ENCODE assay signal across 1 fruit fly cellular context in the genomic region with DNA sequence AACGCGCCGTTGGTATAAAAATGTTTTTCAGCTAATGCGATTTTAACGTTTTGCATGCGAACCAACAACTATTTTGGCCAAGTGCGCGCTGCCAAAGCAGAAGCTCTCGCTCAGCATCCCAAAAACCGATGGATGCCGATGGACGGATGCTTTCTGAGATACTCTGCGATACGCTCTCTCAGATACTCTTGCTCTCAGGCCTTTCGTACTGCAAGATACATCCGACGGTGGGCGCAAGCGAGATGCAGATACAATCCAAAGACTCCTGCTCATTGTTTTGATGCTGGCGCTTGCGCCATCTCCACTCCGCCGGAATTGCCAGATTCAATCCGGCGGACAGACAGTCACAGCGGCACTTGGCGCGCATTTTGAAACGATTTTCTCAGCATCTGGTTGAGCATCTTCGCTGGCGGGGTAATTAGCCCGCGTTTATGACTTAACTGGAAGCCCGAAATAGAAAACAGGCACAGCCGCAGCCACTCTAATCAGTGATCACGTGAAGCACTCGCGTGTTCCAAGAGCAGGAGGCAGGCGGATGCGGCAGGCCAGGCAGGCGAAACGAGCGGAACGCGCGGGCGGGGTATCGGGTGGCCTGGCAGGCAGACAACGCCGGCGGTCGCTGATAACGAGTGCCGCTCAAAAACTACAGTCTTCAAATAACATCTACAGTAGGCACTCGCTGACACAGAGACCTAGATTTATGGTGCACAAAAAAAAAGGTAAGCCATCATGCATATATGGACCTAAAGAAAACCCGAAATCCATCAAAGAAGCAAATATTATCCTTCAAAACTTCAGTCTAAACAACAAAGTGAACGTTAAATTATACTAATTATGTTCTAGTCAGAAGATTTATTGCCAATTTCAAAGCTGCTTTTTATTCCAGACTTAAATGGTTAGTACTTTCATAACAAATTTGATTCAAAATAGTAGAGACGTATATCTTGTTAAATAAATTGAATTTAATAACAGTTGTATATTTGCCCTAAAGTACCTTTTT.
TF ChIP-seq lines count a peak whose summit lies in the region.

Gene CG16779, minus strand, starts transcription at position 51 of the 1,000 bp plus-strand sequence.

TF ChIP-seq in whole organism, embryonic, 481 proteins besides CTCF, POLR2A, EP300 and RAD21 (continued from another document and continues in another):
- peak; percentile 32 for TF ChIP-seq CG18599 (GFP tag; optimal IDR thresholded peaks at IDR 0.05; lab: Kevin White, UChicago)
- TF ChIP-seq CG4360 (GFP tag; IDR thresholded peaks at IDR 0.05; lab: Robert Waterston, UW), result no peak
- TF ChIP-seq Xrp1 (GFP tag; IDR thresholded peaks at IDR 0.05; lab: Robert Waterston, UW), result 0 out of 2 replicates have a peak, but pooled peaks have one; percentile 10
- no peak for TF ChIP-seq Rx (GFP tag; IDR thresholded peaks at IDR 0.05; lab: Robert Waterston, UW)
- TF ChIP-seq CG7372 (GFP tag; IDR thresholded peaks at IDR 0.05; lab: Robert Waterston, UW), result no peak
- TF ChIP-seq H15 (GFP tag; IDR thresholded peaks at IDR 0.05; lab: Robert Waterston, UW), result no peak
- TF ChIP-seq CrebB (tag; optimal IDR thresholded peaks at IDR 0.05; lab: Kevin White, UChicago), result no peak
- TF ChIP-seq her (GFP tag; optimal IDR thresholded peaks at IDR 0.05; lab: Kevin White, UChicago), result no peak
- TF ChIP-seq CG17829 (tag; optimal IDR thresholded peaks at IDR 0.05; lab: Kevin White, UChicago), result no peak
- no peak for TF ChIP-seq E2f1 (GFP tag; IDR thresholded peaks at IDR 0.05; lab: Robert Waterston, UW)
- no peak for TF ChIP-seq Antp (GFP tag; optimal IDR thresholded peaks at IDR 0.05; lab: Kevin White, UChicago)
- no peak for TF ChIP-seq wek (GFP tag; optimal IDR thresholded peaks at IDR 0.05; lab: Kevin White, UChicago)
- TF ChIP-seq bigmax (GFP tag; optimal IDR thresholded peaks at IDR 0.05; lab: Kevin White, UChicago), result no peak
- no peak for TF ChIP-seq NC2α (GFP tag; optimal IDR thresholded peaks at IDR 0.05; lab: Kevin White, UChicago)
- TF ChIP-seq Gsc (GFP tag; IDR thresholded peaks at IDR 0.05; lab: Robert Waterston, UW), result no peak
- TF ChIP-seq CG11398 (GFP tag; optimal IDR thresholded peaks at IDR 0.05; lab: Kevin White, UChicago), result no peak
- no peak for TF ChIP-seq Spps (tag; optimal IDR thresholded peaks at IDR 0.05; lab: Kevin White, UChicago)
- no peak for TF ChIP-seq Bdp1 (GFP tag; optimal IDR thresholded peaks at IDR 0.05; lab: Kevin White, UChicago)
- TF ChIP-seq ftz-f1 (GFP tag; optimal IDR thresholded peaks at IDR 0.05; lab: Kevin White, UChicago), result peak; percentile 33
- TF ChIP-seq dmrt11E (tag; optimal IDR thresholded peaks at IDR 0.05; lab: Kevin White, UChicago), result peak; percentile 51
- peak; percentile 61 for TF ChIP-seq CG1832 (GFP tag; optimal IDR thresholded peaks at IDR 0.05; lab: Kevin White, UChicago)
- no peak for TF ChIP-seq sr (GFP tag; IDR thresholded peaks at IDR 0.05; lab: Robert Waterston, UW)
- no peak for TF ChIP-seq BtbVII (GFP tag; optimal IDR thresholded peaks at IDR 0.05; lab: Kevin White, UChicago)
- peak; percentile 10 to 19 for TF ChIP-seq dpn (GFP tag; optimal IDR thresholded peaks at IDR 0.05; lab: Kevin White, UChicago)
- peak; percentile 11 for TF ChIP-seq odd (GFP tag; optimal IDR thresholded peaks at IDR 0.05; lab: Kevin White, UChicago)
- TF ChIP-seq CG6854 (GFP tag; optimal IDR thresholded peaks at IDR 0.05; lab: Kevin White, UChicago), result no peak
- no peak for TF ChIP-seq CG33557 (GFP tag; optimal IDR thresholded peaks at IDR 0.05; lab: Kevin White, UChicago)
- TF ChIP-seq CG31224 (GFP tag; IDR thresholded peaks at IDR 0.05; lab: Robert Waterston, UW), result no peak
- TF ChIP-seq CG15514 (GFP tag; optimal IDR thresholded peaks at IDR 0.05; lab: Kevin White, UChicago), result peak; percentile 13
- no peak for TF ChIP-seq klu (GFP tag; IDR thresholded peaks at IDR 0.05; lab: Robert Waterston, UW)
- TF ChIP-seq CG17328 (GFP tag; IDR thresholded peaks at IDR 0.05; lab: Robert Waterston, UW), result no peak
- no peak for TF ChIP-seq HLH4C (GFP tag; IDR thresholded peaks at IDR 0.05; lab: Robert Waterston, UW; ENCODE audit: partially characterized antibody)
- 0 out of 2 replicates have a peak, but pooled peaks have one; percentile 12 for TF ChIP-seq sisA (GFP tag; IDR thresholded peaks at IDR 0.05; lab: Robert Waterston, UW)
- TF ChIP-seq ERR (GFP tag; optimal IDR thresholded peaks at IDR 0.05; lab: Kevin White, UChicago), result peak; percentile 27
- TF ChIP-seq CG2202 (tag; optimal IDR thresholded peaks at IDR 0.05; lab: Kevin White, UChicago), result no peak
- no peak for TF ChIP-seq CG17186 (GFP tag; optimal IDR thresholded peaks at IDR 0.05; lab: Kevin White, UChicago)
- no peak for TF ChIP-seq CG7271 (tag; optimal IDR thresholded peaks at IDR 0.05; lab: Kevin White, UChicago)
- TF ChIP-seq CG10654 (GFP tag; optimal IDR thresholded peaks at IDR 0.05; lab: Kevin White, UChicago), result no peak
- TF ChIP-seq eve (GFP tag; optimal IDR thresholded peaks at IDR 0.05; lab: Kevin White, UChicago), result no peak
- TF ChIP-seq Xbp1 (GFP tag; optimal IDR thresholded peaks at IDR 0.05; lab: Kevin White, UChicago), result peak; percentile 24
- peak; percentile 66 for TF ChIP-seq CG11504 (tag; optimal IDR thresholded peaks at IDR 0.05; lab: Kevin White, UChicago)
- TF ChIP-seq CG9215 (GFP tag; IDR thresholded peaks at IDR 0.05; lab: Robert Waterston, UW), result peak; percentile 99
- no peak for TF ChIP-seq CG11695 (GFP tag; IDR thresholded peaks at IDR 0.05; lab: Robert Waterston, UW)
- TF ChIP-seq ken (GFP tag; IDR thresholded peaks at IDR 0.05; lab: Robert Waterston, UW), result no peak
- peak; percentile 82; the same call in 1 of the 4 replicates for TF ChIP-seq chinmo (GFP tag; IDR thresholded peaks at IDR 0.05; lab: Robert Waterston, UW; ENCODE audit: partially characterized antibody)
- no peak for TF ChIP-seq ac (GFP tag; optimal IDR thresholded peaks at IDR 0.05; lab: Kevin White, UChicago)
- TF ChIP-seq CG9932 (GFP tag; IDR thresholded peaks at IDR 0.05; lab: Robert Waterston, UW), result no peak
- TF ChIP-seq CG12299 (tag; optimal IDR thresholded peaks at IDR 0.05; lab: Kevin White, UChicago), result no peak
- TF ChIP-seq CG8089 (GFP tag; optimal IDR thresholded peaks at IDR 0.05; lab: Kevin White, UChicago), result no peak
- TF ChIP-seq Hsf (GFP tag; optimal IDR thresholded peaks at IDR 0.05; lab: Kevin White, UChicago), result peak; percentile 29
- peak; percentile 14 for TF ChIP-seq trh (GFP tag; optimal IDR thresholded peaks at IDR 0.05; lab: Kevin White, UChicago)
- no peak for TF ChIP-seq exex (tag; optimal IDR thresholded peaks at IDR 0.05; lab: Kevin White, UChicago)
- no peak for TF ChIP-seq unpg (GFP tag; optimal IDR thresholded peaks at IDR 0.05; lab: Kevin White, UChicago)
- TF ChIP-seq CG1602 (GFP tag; optimal IDR thresholded peaks at IDR 0.05; lab: Kevin White, UChicago), result no peak
- TF ChIP-seq wdn (GFP tag; IDR thresholded peaks at IDR 0.05; lab: Robert Waterston, UW), result no peak
- TF ChIP-seq CG3847 (GFP tag; IDR thresholded peaks at IDR 0.05; lab: Robert Waterston, UW), result 0 out of 2 replicates have a peak, but pooled peaks have one; percentile 11
- TF ChIP-seq mam (GFP tag; optimal IDR thresholded peaks at IDR 0.05; lab: Kevin White, UChicago), result peak; percentile 16
- TF ChIP-seq PHDP (tag; optimal IDR thresholded peaks at IDR 0.05; lab: Kevin White, UChicago), result peak; percentile 45
- TF ChIP-seq Pdp1 (GFP tag; optimal IDR thresholded peaks at IDR 0.05; lab: Kevin White, UChicago), result peak in 1 of 2 experiments; percentile 44
- no peak for TF ChIP-seq CG11247 (GFP tag; IDR thresholded peaks at IDR 0.05; lab: Robert Waterston, UW)
- 0 out of 2 replicates have a peak, but pooled peaks have one; percentile 3 for TF ChIP-seq slbo (GFP tag; IDR thresholded peaks at IDR 0.05; lab: Robert Waterston, UW)
- TF ChIP-seq phol (tag; optimal IDR thresholded peaks at IDR 0.05; lab: Kevin White, UChicago), result peak; percentile 61
- TF ChIP-seq dmrt99B (tag; optimal IDR thresholded peaks at IDR 0.05; lab: Kevin White, UChicago), result peak; percentile 61
- peak; percentile 67 for TF ChIP-seq Oli (tag; optimal IDR thresholded peaks at IDR 0.05; lab: Kevin White, UChicago)
- TF ChIP-seq kah (GFP tag; optimal IDR thresholded peaks at IDR 0.05; lab: Kevin White, UChicago), result no peak
- TF ChIP-seq CG7786 (GFP tag; optimal IDR thresholded peaks at IDR 0.05; lab: Kevin White, UChicago), result no peak
- no peak for TF ChIP-seq CG16813 (GFP tag; IDR thresholded peaks at IDR 0.05; lab: Robert Waterston, UW; ENCODE audit: partially characterized antibody)
- 0 out of 3 replicates have a peak, but pooled peaks have one; percentile 6 for TF ChIP-seq CG11093 (GFP tag; IDR thresholded peaks at IDR 0.05; lab: Robert Waterston, UW)
- peak; percentile 17 for TF ChIP-seq CG11723 (GFP tag; optimal IDR thresholded peaks at IDR 0.05; lab: Kevin White, UChicago)
- peak; percentile 30 for TF ChIP-seq CG6813 (GFP tag; optimal IDR thresholded peaks at IDR 0.05; lab: Kevin White, UChicago)
- peak in 1 of 2 experiments; percentile 10 for TF ChIP-seq bsh (GFP tag; optimal IDR thresholded peaks at IDR 0.05; lab: Kevin White, UChicago)
- no peak for TF ChIP-seq Sry-β (GFP tag; optimal IDR thresholded peaks at IDR 0.05; lab: Kevin White, UChicago)
- peak; percentile 66 for TF ChIP-seq CG18262 (tag; optimal IDR thresholded peaks at IDR 0.05; lab: Kevin White, UChicago)
- no peak for TF ChIP-seq CG9797 (GFP tag; optimal IDR thresholded peaks at IDR 0.05; lab: Kevin White, UChicago)
- peak; percentile 57 for TF ChIP-seq CG10543 (GFP tag; optimal IDR thresholded peaks at IDR 0.05; lab: Kevin White, UChicago)
- peak; percentile 69 for TF ChIP-seq zen (tag; optimal IDR thresholded peaks at IDR 0.05; lab: Kevin White, UChicago)
- peak; percentile 17; the same call in 1 of the 3 replicates for TF ChIP-seq croc (GFP tag; conservative IDR thresholded peaks at IDR 0.05; lab: Robert Waterston, UW)
- peak; percentile 58 for TF ChIP-seq twi (tag; optimal IDR thresholded peaks at IDR 0.05; lab: Kevin White, UChicago)
- TF ChIP-seq Fer3 (tag; optimal IDR thresholded peaks at IDR 0.05; lab: Kevin White, UChicago), result peak; percentile 31
- TF ChIP-seq CoRest (tag; optimal IDR thresholded peaks at IDR 0.05; lab: Kevin White, UChicago), result peak; percentile 57
- TF ChIP-seq jing (GFP tag; optimal IDR thresholded peaks at IDR 0.05; lab: Kevin White, UChicago), result peak; percentile 3
- TF ChIP-seq CG18619 (GFP tag; optimal IDR thresholded peaks at IDR 0.05; lab: Kevin White, UChicago), result peak; percentile 19
- TF ChIP-seq HLH3B (GFP tag; IDR thresholded peaks at IDR 0.05; lab: Robert Waterston, UW), result no peak
- TF ChIP-seq CG11456 (GFP tag; IDR thresholded peaks at IDR 0.05; lab: Robert Waterston, UW), result peak; percentile 60; the same call in 1 of the 3 replicates
- TF ChIP-seq scrt (GFP tag; optimal IDR thresholded peaks at IDR 0.05; lab: Kevin White, UChicago), result peak; percentile 1
- TF ChIP-seq dysf (GFP tag; IDR thresholded peaks at IDR 0.05; lab: Robert Waterston, UW), result peak; percentile 53; the same call in 2 of the 3 replicates
- TF ChIP-seq CG30020 (tag; optimal IDR thresholded peaks at IDR 0.05; lab: Kevin White, UChicago), result no peak
- no peak for TF ChIP-seq CG3407 (GFP tag; optimal IDR thresholded peaks at IDR 0.05; lab: Kevin White, UChicago)
- TF ChIP-seq gro (GFP tag; optimal IDR thresholded peaks at IDR 0.05; lab: Kevin White, UChicago), result no peak
- TF ChIP-seq CG12744 (GFP tag; optimal IDR thresholded peaks at IDR 0.05; lab: Kevin White, UChicago), result no peak
- no peak for TF ChIP-seq cg (GFP tag; optimal IDR thresholded peaks at IDR 0.05; lab: Kevin White, UChicago)
- TF ChIP-seq Fer2 (tag; optimal IDR thresholded peaks at IDR 0.05; lab: Kevin White, UChicago), result no peak
- peak; percentile 56 for TF ChIP-seq CG2712 (tag; optimal IDR thresholded peaks at IDR 0.05; lab: Kevin White, UChicago)
- no peak for TF ChIP-seq CG6683 (GFP tag; optimal IDR thresholded peaks at IDR 0.05; lab: Kevin White, UChicago)
- peak; percentile 16 for TF ChIP-seq HHEX (GFP tag; optimal IDR thresholded peaks at IDR 0.05; lab: Kevin White, UChicago)
- TF ChIP-seq pb (GFP tag; optimal IDR thresholded peaks at IDR 0.05; lab: Kevin White, UChicago), result no peak
- peak; percentile 6 for TF ChIP-seq chn (GFP tag; optimal IDR thresholded peaks at IDR 0.05; lab: Kevin White, UChicago)
- peak; percentile 95 for TF ChIP-seq E2f2 (GFP tag; IDR thresholded peaks at IDR 0.05; lab: Robert Waterston, UW)
- TF ChIP-seq repo (GFP tag; optimal IDR thresholded peaks at IDR 0.05; lab: Kevin White, UChicago), result no peak
- TF ChIP-seq Optix (GFP tag; IDR thresholded peaks at IDR 0.05; lab: Robert Waterston, UW), result no peak
- no peak for TF ChIP-seq gt (GFP tag; IDR thresholded peaks at IDR 0.05; lab: Robert Waterston, UW)
- TF ChIP-seq CG10147 (GFP tag; optimal IDR thresholded peaks at IDR 0.05; lab: Kevin White, UChicago), result no peak
- TF ChIP-seq CG15479 (GFP tag; optimal IDR thresholded peaks at IDR 0.05; lab: Kevin White, UChicago), result peak; percentile 96
- TF ChIP-seq Hmr (GFP tag; optimal IDR thresholded peaks at IDR 0.05; lab: Kevin White, UChicago), result peak; percentile 15
- no peak for TF ChIP-seq sqz (GFP tag; optimal IDR thresholded peaks at IDR 0.05; lab: Kevin White, UChicago)
- TF ChIP-seq mirr (GFP tag; optimal IDR thresholded peaks at IDR 0.05; lab: Kevin White, UChicago), result no peak
- no peak for TF ChIP-seq HLHmδ (GFP tag; optimal IDR thresholded peaks at IDR 0.05; lab: Kevin White, UChicago)
- TF ChIP-seq row (GFP tag; IDR thresholded peaks at IDR 0.05; lab: Robert Waterston, UW), result peak; percentile 71
- TF ChIP-seq az2 (GFP tag; optimal IDR thresholded peaks at IDR 0.05; lab: Kevin White, UChicago), result peak; percentile 59
- TF ChIP-seq CG17612 (GFP tag; IDR thresholded peaks at IDR 0.05; lab: Robert Waterston, UW), result no peak
- no peak for TF ChIP-seq gce (GFP tag; IDR thresholded peaks at IDR 0.05; lab: Robert Waterston, UW)
- peak; percentile 45 for TF ChIP-seq CG2120 (GFP tag; optimal IDR thresholded peaks at IDR 0.05; lab: Kevin White, UChicago)
- peak; percentile 59 for TF ChIP-seq CG30403 (GFP tag; optimal IDR thresholded peaks at IDR 0.05; lab: Kevin White, UChicago)
- TF ChIP-seq Dll (GFP tag; IDR thresholded peaks at IDR 0.05; lab: Robert Waterston, UW; ENCODE audit: partially characterized antibody), result no peak; the same call in 3 of the 4 replicates
- TF ChIP-seq ssp (GFP tag; IDR thresholded peaks at IDR 0.05; lab: Robert Waterston, UW), result no peak
- peak; percentile 91 for TF ChIP-seq sug (tag; optimal IDR thresholded peaks at IDR 0.05; lab: Kevin White, UChicago)
- no peak for TF ChIP-seq gcm2 (GFP tag; optimal IDR thresholded peaks at IDR 0.05; lab: Kevin White, UChicago)
- no peak for TF ChIP-seq HLH54F (GFP tag; optimal IDR thresholded peaks at IDR 0.05; lab: Kevin White, UChicago)
- TF ChIP-seq CG12391 (tag; optimal IDR thresholded peaks at IDR 0.05; lab: Kevin White, UChicago), result peak; percentile 36
- peak in 1 of 3 experiments; percentile 65 for TF ChIP-seq lola (GFP tag; optimal IDR thresholded peaks at IDR 0.05; lab: Kevin White, UChicago)
- no peak for TF ChIP-seq NK7.1 (GFP tag; optimal IDR thresholded peaks at IDR 0.05; lab: Kevin White, UChicago)
